Fruit fly (Drosophila melanogaster) whole organism, embryonic: ENCODE results near the gene CG14182.

ENCODE experiments used
- Ada2b ChIP-seq: fragments of 200-800 bp; sonication (Bioruptor generic); IDR thresholded peaks from 2 replicates; pipeline ENCODE4 v1.3.6; 2022; ENCODE audit warnings: missing biosample characterization, missing genetic modification characterization
- Asciz ChIP-seq: fragments of 200-800 bp; sonication (Bioruptor generic); optimal IDR thresholded peaks from 2 replicates; lab custom pipeline; 2017; ENCODE audit warnings: missing biosample characterization, mild to moderate bottlenecking, missing genetic modification characterization, missing genetic modification reagents
- CG10274 ChIP-seq: fragments of 200-800 bp; sonication (Bioruptor generic); optimal IDR thresholded peaks from 3 replicates; lab custom pipeline; 2017; ENCODE audit warnings: missing biosample characterization, mild to moderate bottlenecking, missing genetic modification characterization
- CG10654 ChIP-seq: fragments of 200-800 bp; sonication (Bioruptor generic); optimal IDR thresholded peaks from 2 replicates; lab custom pipeline; 2016; ENCODE audit warnings: missing biosample characterization, missing genetic modification characterization
- CG10979 ChIP-seq: fragments of 200-800 bp; sonication (Bioruptor generic); optimal IDR thresholded peaks from 2 replicates; lab custom pipeline; 2018; ENCODE audit warnings: missing biosample characterization, mild to moderate bottlenecking, missing genetic modification characterization, moderate library complexity
- CG11504 ChIP-seq: fragments of 200-800 bp; sonication (Bioruptor generic); optimal IDR thresholded peaks from 3 replicates; lab custom pipeline; 2019; ENCODE audit warnings: missing biosample characterization, mild to moderate bottlenecking, missing genetic modification characterization, moderate library complexity
- CG12769 ChIP-seq: fragments of 200-800 bp; sonication (Bioruptor generic); optimal IDR thresholded peaks from 2 replicates; lab custom pipeline; 2019; ENCODE audit warnings: missing biosample characterization, mild to moderate bottlenecking, missing genetic modification characterization, moderate library complexity
- CG15269 ChIP-seq: fragments of 200-800 bp; sonication (Bioruptor generic); optimal IDR thresholded peaks from 2 replicates; lab custom pipeline; 2018; ENCODE audit warnings: missing biosample characterization, mild to moderate bottlenecking, missing genetic modification characterization, moderate library complexity
- CG18599 ChIP-seq: fragments of 200-800 bp; sonication (Bioruptor generic); optimal IDR thresholded peaks from 3 replicates; lab custom pipeline; 2017; ENCODE audit warnings: missing biosample characterization, missing genetic modification characterization, mild to moderate bottlenecking, moderate library complexity, missing genetic modification reagents
- CG2120 ChIP-seq: fragments of 200-800 bp; sonication (Bioruptor generic); optimal IDR thresholded peaks from 3 replicates; lab custom pipeline; 2016; ENCODE audit warnings: missing biosample characterization, missing genetic modification characterization
- CG2678 ChIP-seq: fragments of 200-800 bp; sonication (Bioruptor generic); optimal IDR thresholded peaks from 3 replicates; lab custom pipeline; 2019; ENCODE audit warnings: missing biosample characterization, mild to moderate bottlenecking, missing genetic modification characterization, moderate library complexity
- CG2712 ChIP-seq: fragments of 200-800 bp; optimal IDR thresholded peaks from 3 replicates; lab custom pipeline; 2019; ENCODE audit warnings: missing biosample characterization, mild to moderate bottlenecking, missing genetic modification characterization, moderate library complexity
- CG30403 ChIP-seq: fragments of 200-800 bp; sonication (Bioruptor generic); optimal IDR thresholded peaks from 3 replicates; lab custom pipeline; 2016; ENCODE audit warnings: missing biosample characterization, missing genetic modification characterization
- CG32532 ChIP-seq: fragments of 200-800 bp; sonication (Bioruptor generic); IDR thresholded peaks from 2 replicates; pipeline ENCODE4 v1.3.6; 2022; ENCODE audit warnings: missing biosample characterization, missing genetic modification characterization
- CG3281 ChIP-seq: fragments of 200-800 bp; sonication (Bioruptor generic); optimal IDR thresholded peaks from 3 replicates; lab custom pipeline; 2017; ENCODE audit warnings: missing biosample characterization, mild to moderate bottlenecking, missing genetic modification characterization
- CG3407 ChIP-seq: fragments of 200-800 bp; sonication (Bioruptor generic); optimal IDR thresholded peaks from 2 replicates; lab custom pipeline; 2018; ENCODE audit warnings: missing biosample characterization, mild to moderate bottlenecking, missing genetic modification characterization
- CG5953 ChIP-seq: fragments of 200-800 bp; sonication (Bioruptor generic); IDR thresholded peaks from 2 replicates; pipeline ENCODE4 v1.3.6; 2022; ENCODE audit warnings: missing biosample characterization, missing genetic modification characterization
- CG6254 ChIP-seq: fragments of 200-800 bp; sonication (Bioruptor generic); optimal IDR thresholded peaks from 3 replicates; lab custom pipeline; 2017; ENCODE audit warnings: mild to moderate bottlenecking, missing biosample characterization, missing genetic modification reagents, missing genetic modification characterization
- CG6689 ChIP-seq: fragments of 200-800 bp; sonication (Bioruptor generic); IDR thresholded peaks from 2 replicates; pipeline ENCODE4 v1.3.6; 2022; ENCODE audit warnings: missing biosample characterization, missing genetic modification characterization
- CG7839 ChIP-seq: fragments of 200-800 bp; sonication (Bioruptor generic); optimal IDR thresholded peaks from 3 replicates; lab custom pipeline; 2018; ENCODE audit warnings: missing biosample characterization, mild to moderate bottlenecking, missing genetic modification characterization, moderate library complexity
- CG7928 ChIP-seq: fragments of 200-800 bp; sonication (Bioruptor generic); optimal IDR thresholded peaks from 2 replicates; lab custom pipeline; 2017; ENCODE audit warnings: missing biosample characterization, mild to moderate bottlenecking, missing genetic modification characterization
- CG8924 ChIP-seq: fragments of 200-800 bp; optimal IDR thresholded peaks from 3 replicates; lab custom pipeline; 2019; ENCODE audit warnings: missing biosample characterization, mild to moderate bottlenecking, missing genetic modification characterization, moderate library complexity
- CG9437 ChIP-seq: fragments of 200-800 bp; sonication (Bioruptor generic); optimal IDR thresholded peaks from 2 replicates; lab custom pipeline; 2018; ENCODE audit warnings: missing biosample characterization, mild to moderate bottlenecking, missing genetic modification characterization
- CG9932 ChIP-seq: fragments of 200-800 bp; sonication (Bioruptor generic); IDR thresholded peaks from 2 replicates; pipeline ENCODE4 v1.3.6; 2022; ENCODE audit warnings: missing biosample characterization, missing genetic modification characterization
- Dbx ChIP-seq: fragments of 200-800 bp; sonication (Bioruptor generic); IDR thresholded peaks from 3 replicates; pipeline ENCODE4 v1.3.6; 2022; ENCODE audit warnings: missing biosample characterization, missing genetic modification characterization
- Doc2 ChIP-seq: fragments of 200-800 bp; sonication (Bioruptor generic); IDR thresholded peaks from 2 replicates; pipeline ENCODE4 v1.3.6; 2022; ENCODE audit warnings: missing biosample characterization, missing genetic modification characterization
- Fer3 ChIP-seq: fragments of 200-800 bp; sonication (Bioruptor generic); optimal IDR thresholded peaks from 2 replicates; lab custom pipeline; 2018; ENCODE audit warnings: missing biosample characterization, mild to moderate bottlenecking, missing genetic modification characterization, moderate library complexity
- Hmr ChIP-seq: fragments of 200-800 bp; sonication (Bioruptor generic); optimal IDR thresholded peaks from 3 replicates; lab custom pipeline; 2017; ENCODE audit warnings: mild to moderate bottlenecking, missing biosample characterization, missing genetic modification reagents, missing genetic modification characterization
- Mad ChIP-seq: fragments of 200-800 bp; sonication (Bioruptor generic); optimal IDR thresholded peaks from 2 replicates; lab custom pipeline; 2016; ENCODE audit warnings: missing biosample characterization, missing genetic modification characterization
- Meics ChIP-seq: fragments of 200-800 bp; sonication (Bioruptor generic); optimal IDR thresholded peaks from 2 replicates; lab custom pipeline; 2017; ENCODE audit warnings: missing biosample characterization, mild to moderate bottlenecking, missing genetic modification characterization
- Oli ChIP-seq: fragments of 200-800 bp; sonication (Bioruptor generic); optimal IDR thresholded peaks from 2 replicates; lab custom pipeline; 2018; ENCODE audit warnings: missing biosample characterization, mild to moderate bottlenecking, missing genetic modification characterization, moderate library complexity
- Rfx ChIP-seq: fragments of 200-800 bp; sonication (Bioruptor generic); IDR thresholded peaks from 2 replicates; pipeline ENCODE4 v1.3.6; 2022; ENCODE audit warnings: missing biosample characterization, missing genetic modification characterization
- bcd ChIP-seq: fragments of 200-800 bp; sonication (Bioruptor generic); optimal IDR thresholded peaks from 2 replicates; lab custom pipeline; 2017; ENCODE audit warnings: missing biosample characterization, mild to moderate bottlenecking, missing genetic modification characterization
- chinmo ChIP-seq: fragments of 200-800 bp; sonication (Bioruptor generic); IDR thresholded peaks from 4 replicates; pipeline ENCODE4 v1.3.6; 2022; ENCODE audit warnings: missing biosample characterization, missing genetic modification characterization; ENCODE audit not compliant: partially characterized antibody
- crol ChIP-seq: fragments of 200-800 bp; sonication (Bioruptor generic); IDR thresholded peaks from 2 replicates; pipeline ENCODE4 v1.3.6; 2022; ENCODE audit warnings: missing biosample characterization, missing genetic modification characterization
- exex ChIP-seq: fragments of 200-800 bp; sonication (Bioruptor generic); optimal IDR thresholded peaks from 4 replicates; lab custom pipeline; 2018; ENCODE audit warnings: missing biosample characterization, mild to moderate bottlenecking, missing genetic modification characterization, moderate library complexity
- fd96Cb ChIP-seq: fragments of 200-800 bp; sonication (Bioruptor generic); optimal IDR thresholded peaks from 2 replicates; lab custom pipeline; 2018; ENCODE audit warnings: missing biosample characterization, mild to moderate bottlenecking, missing genetic modification characterization, moderate library complexity
- gem ChIP-seq: fragments of 200-800 bp; sonication (Bioruptor generic); optimal IDR thresholded peaks from 2 replicates; lab custom pipeline; 2019; ENCODE audit warnings: missing biosample characterization, mild to moderate bottlenecking, missing genetic modification characterization, moderate library complexity
- lmd ChIP-seq: fragments of 200-800 bp; sonication (Bioruptor generic); IDR thresholded peaks from 2 replicates; pipeline ENCODE4 v1.3.6; 2022; ENCODE audit warnings: missing biosample characterization, missing genetic modification characterization
- maf-S ChIP-seq: fragments of 200-800 bp; sonication (Bioruptor generic); optimal IDR thresholded peaks from 2 replicates; lab custom pipeline; 2016; ENCODE audit warnings: missing biosample characterization, missing genetic modification characterization
- pnt ChIP-seq: fragments of 200-800 bp; sonication (Bioruptor generic); optimal IDR thresholded peaks from 3 replicates; lab custom pipeline; 2016; ENCODE audit warnings: missing biosample characterization, missing genetic modification characterization
- psq ChIP-seq: fragments of 200-800 bp; sonication (Bioruptor generic); optimal IDR thresholded peaks from 2 replicates; lab custom pipeline; 2017; ENCODE audit warnings: missing biosample characterization, missing genetic modification characterization
- pzg ChIP-seq: fragments of 200-800 bp; sonication (Bioruptor generic); optimal IDR thresholded peaks from 3 replicates; lab custom pipeline; 2018; ENCODE audit warnings: missing biosample characterization, mild to moderate bottlenecking, missing genetic modification characterization, moderate library complexity
- sd ChIP-seq: fragments of 200-800 bp; sonication (Bioruptor generic); optimal IDR thresholded peaks from 3 replicates; lab custom pipeline; 2018; ENCODE audit warnings: missing biosample characterization, mild to moderate bottlenecking, missing genetic modification characterization, moderate library complexity
- sens ChIP-seq: fragments of 200-800 bp; sonication (Bioruptor generic); peaks from one replicate; lab custom pipeline; 2016; ENCODE audit warnings: missing biosample characterization, missing genetic modification characterization
- sug ChIP-seq: fragments of 200-800 bp; optimal IDR thresholded peaks from 2 replicates; lab custom pipeline; 2019; ENCODE audit warnings: missing biosample characterization, mild to moderate bottlenecking, missing genetic modification characterization, moderate library complexity

CG14182 gene

dm6 chr3L:19945469-19945868 is 34.1 kb downstream of the CG14182 start (continued):
- peak; percentile 23 for TF ChIP-seq CG3281 (GFP tag; lab: Kevin White, UChicago)
- no peak for TF ChIP-seq crol (GFP tag; lab: Robert Waterston, UW)
- TF ChIP-seq CG6254 (GFP tag; lab: Kevin White, UChicago) = no peak
- 0 out of 2 replicates have a peak, but pooled peaks have one; percentile 10 for TF ChIP-seq Ada2b (GFP tag; lab: Robert Waterston, UW)
- no peak for TF ChIP-seq CG10274 (GFP tag; lab: Kevin White, UChicago)
- peak; percentile 39 for TF ChIP-seq Meics (GFP tag; lab: Kevin White, UChicago)
- no peak for TF ChIP-seq CG7928 (GFP tag; lab: Kevin White, UChicago)
- TF ChIP-seq CG6689 (GFP tag; lab: Robert Waterston, UW) = peak; percentile 33; the same call in 1 of the 2 replicates
- TF ChIP-seq gem (tag; lab: Kevin White, UChicago) = peak; percentile 61
- peak; percentile 17 for TF ChIP-seq CG12769 (tag; lab: Kevin White, UChicago)
- TF ChIP-seq CG10654 = no peak
- TF ChIP-seq chinmo (GFP tag; lab: Robert Waterston, UW) = 0 out of 4 replicates have a peak, but pooled peaks have one; percentile 32
- TF ChIP-seq sens (GFP tag; lab: Kevin White, UChicago) = peak; percentile 7
- TF ChIP-seq CG7839 (tag; lab: Kevin White, UChicago) = peak; percentile 40
- TF ChIP-seq fd96Cb (tag; lab: Kevin White, UChicago) = peak; percentile 28
- TF ChIP-seq CG10979 (tag; lab: Kevin White, UChicago) = no peak
- TF ChIP-seq sd (tag; lab: Kevin White, UChicago) = no peak
- TF ChIP-seq bcd (GFP tag; lab: Kevin White, UChicago) = peak; percentile 1
- peak; percentile 22 for TF ChIP-seq CG2120 (GFP tag; lab: Kevin White, UChicago)
- no peak for TF ChIP-seq Mad (GFP tag; lab: Kevin White, UChicago)
- TF ChIP-seq CG30403 (GFP tag; lab: Kevin White, UChicago) = peak; percentile 33

dm6 chr3L:19941162-19941561 is 38.5 kb downstream of the CG14182 start:
- TF ChIP-seq Mad (GFP tag; lab: Kevin White, UChicago) (no peak), sug (peak; percentile 37), exex (tag; lab: Kevin White, UChicago) (peak; percentile 75), Asciz (GFP tag; lab: Kevin White, UChicago) (no peak), psq (GFP tag; lab: Kevin White, UChicago) (no peak), pnt (no peak)

dm6 chr3L:19940349-19940748 is 39.3 kb downstream of the CG14182 start:
- peak; percentile 13 for TF ChIP-seq CG8924 (tag; lab: Kevin White, UChicago)
- peak; percentile 5 for TF ChIP-seq Hmr (GFP tag; lab: Kevin White, UChicago)
- peak; percentile 42 for TF ChIP-seq CG2678 (tag; lab: Kevin White, UChicago)
- peak; percentile 15; the same call in 1 of the 2 replicates for TF ChIP-seq CG9932
- TF ChIP-seq maf-S (GFP tag; lab: Kevin White, UChicago) = no peak
- TF ChIP-seq bcd (GFP tag; lab: Kevin White, UChicago) = no peak
- peak; percentile 37 for TF ChIP-seq CG15269 (tag; lab: Kevin White, UChicago)
- TF ChIP-seq Rfx (GFP tag; lab: Robert Waterston, UW) = 0 out of 2 replicates have a peak, but pooled peaks have one; percentile 37
- TF ChIP-seq CG3281 (GFP tag; lab: Kevin White, UChicago) = peak; percentile 58
- peak; percentile 17 for TF ChIP-seq Oli
- no peak for TF ChIP-seq pzg
- peak; percentile 41 for TF ChIP-seq Fer3
- peak; percentile 32 for TF ChIP-seq Meics (GFP tag; lab: Kevin White, UChicago)
- TF ChIP-seq Dbx (GFP tag; lab: Robert Waterston, UW) = no peak
- TF ChIP-seq CG3407 = no peak
- peak; percentile 29 for TF ChIP-seq CG11504
- peak; percentile 50 for TF ChIP-seq gem (tag; lab: Kevin White, UChicago)
- TF ChIP-seq CG7839 (tag; lab: Kevin White, UChicago) = peak; percentile 14
- TF ChIP-seq CG9437 (GFP tag; lab: Kevin White, UChicago) = no peak
- 0 out of 2 replicates have a peak, but pooled peaks have one; percentile 11 for TF ChIP-seq lmd (GFP tag; lab: Robert Waterston, UW)
- no peak for TF ChIP-seq Doc2 (GFP tag; lab: Robert Waterston, UW)
- peak; percentile 6 for TF ChIP-seq CG18599
- TF ChIP-seq CG2712 (tag; lab: Kevin White, UChicago) = peak; percentile 25
- TF ChIP-seq CG5953 = no peak
- TF ChIP-seq CG32532 (GFP tag; lab: Robert Waterston, UW) = peak; percentile 57; the same call in 1 of the 2 replicates
